Worm (Caenorhabditis elegans): Measurements from ENCODE around the gene F35A5.5.

F35A5.5 gene

DNA sequence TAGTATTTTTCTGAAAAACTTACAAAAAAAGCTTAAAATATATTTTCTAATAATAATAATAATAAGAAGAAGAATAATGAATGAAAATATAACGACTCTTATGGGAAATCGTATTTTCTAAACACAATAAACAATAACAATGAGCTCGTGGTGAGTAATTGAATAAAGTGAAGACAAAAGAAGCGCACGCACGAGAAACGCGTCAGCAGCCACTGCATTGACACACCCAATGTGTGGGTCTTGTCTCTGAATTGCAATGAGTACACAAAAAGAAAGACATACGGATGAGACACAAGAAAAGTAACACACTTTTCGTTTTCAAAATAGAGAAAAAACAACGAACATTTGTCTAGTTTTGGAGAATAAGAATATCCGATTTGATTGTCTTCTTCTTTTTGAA lies 7.8 kb upstream of the F35A5.5 start, which contains the start of gene F35A5.8 (continued):
- TF ChIP-seq F44E2.7 (GFP tag; IDR thresholded peaks at IDR 0.05) (no peak), skn-1 (tag; optimal IDR thresholded peaks at IDR 0.05) (no peak), lin-38 (GFP tag; IDR thresholded peaks at IDR 0.05) (no peak), dmd-8 (GFP tag; IDR thresholded peaks at IDR 0.05) (no peak), ceh-44 (GFP tag; IDR thresholded peaks at IDR 0.05) (no peak), sdz-12 (GFP tag; optimal IDR thresholded peaks at IDR 0.05) (no peak), ceh-20 (GFP tag; IDR thresholded peaks at IDR 0.05) (no peak), php-3 (GFP tag; IDR thresholded peaks at IDR 0.05) (no peak), lin-1 (GFP tag; IDR thresholded peaks at IDR 0.05) (no peak), T20F7.1 (GFP tag; optimal IDR thresholded peaks at IDR 0.05) (no peak), arid-1 (GFP tag; conservative IDR thresholded peaks at IDR 0.05) (0 out of 2 replicates have a peak, but pooled peaks have one; percentile 24), hlh-11 (tag; optimal IDR thresholded peaks at IDR 0.05) (peak; percentile 74), dmd-9 (GFP tag; IDR thresholded peaks at IDR 0.05) (0 out of 2 replicates have a peak, but pooled peaks have one; percentile 45), nhr-6 (tag; optimal IDR thresholded peaks at IDR 0.05) (peak; percentile 4), F37D6.2 (tag; optimal IDR thresholded peaks at IDR 0.05) (no peak), ctbp-1 (GFP tag; IDR thresholded peaks at IDR 0.05) (peak; percentile 79), aly-2 (tag; optimal IDR thresholded peaks at IDR 0.05) (no peak), zfp-2 (tag; optimal IDR thresholded peaks at IDR 0.05) (no peak), zip-2 (tag; optimal IDR thresholded peaks at IDR 0.05) (no peak), D1046.2 (GFP tag; IDR thresholded peaks at IDR 0.05) (no peak), tra-1 (GFP tag; IDR thresholded peaks at IDR 0.05) (no peak), pha-4 (GFP tag; IDR thresholded peaks at IDR 0.05) (no peak), pha-4 (tag; optimal IDR thresholded peaks at IDR 0.05) (peak; percentile 89), F26F4.8 (GFP tag; conservative IDR thresholded peaks at IDR 0.05) (no peak), ztf-7 (tag; optimal IDR thresholded peaks at IDR 0.05) (peak; percentile 75), nhr-25 (tag; optimal IDR thresholded peaks at IDR 0.05; ENCODE audit: borderline replicate concordance, insufficient read depth) (no peak), Y5F2A.4 (GFP tag; optimal IDR thresholded peaks at IDR 0.05) (no peak), Y105C5A.15 (GFP tag; IDR thresholded peaks at IDR 0.05) (no peak), spr-1 (tag; optimal IDR thresholded peaks at IDR 0.05) (peak; percentile 16), vab-7 (GFP tag; IDR thresholded peaks at IDR 0.05) (no peak), nhr-76 (tag; optimal IDR thresholded peaks at IDR 0.05) (no peak), mxl-2 (GFP tag; conservative IDR thresholded peaks at IDR 0.05) (no peak), set-16 (GFP tag; IDR thresholded peaks at IDR 0.05) (no peak), ceh-28 (tag; optimal IDR thresholded peaks at IDR 0.05) (no peak), lim-7 (GFP tag; IDR thresholded peaks at IDR 0.05) (no peak), hlh-30 (tag; optimal IDR thresholded peaks at IDR 0.05; ENCODE audit: insufficient read depth) (peak; percentile 63), nhr-237 (tag; optimal IDR thresholded peaks at IDR 0.05) (no peak), T26A8.4 (GFP tag; IDR thresholded peaks at IDR 0.05) (peak; percentile 71), ZK337.2 (GFP tag; IDR thresholded peaks at IDR 0.05) (no peak), daf-8 (GFP tag; IDR thresholded peaks at IDR 0.05) (no peak), tag-97 (GFP tag; IDR thresholded peaks at IDR 0.05) (no peak), unc-39 (tag; optimal IDR thresholded peaks at IDR 0.05) (no peak), dpl-1 (GFP tag; optimal IDR thresholded peaks at IDR 0.05) (peak; percentile 69), nhr-11 (tag; optimal IDR thresholded peaks at IDR 0.05) (peak; percentile 36), Y48G9A.11 (GFP tag; IDR thresholded peaks at IDR 0.05) (no peak), cey-2 (tag; optimal IDR thresholded peaks at IDR 0.05; ENCODE audit: borderline replicate concordance, insufficient read depth) (no peak), lin-13 (GFP tag; optimal IDR thresholded peaks at IDR 0.05) (peak; percentile 72), nhr-28 (tag; optimal IDR thresholded peaks at IDR 0.05) (peak; percentile 58), mdl-1 (tag; optimal IDR thresholded peaks at IDR 0.05) (peak in 1 of 2 experiments; percentile 48), nhr-77 (tag; optimal IDR thresholded peaks at IDR 0.05) (peak; percentile 25), madf-9 (GFP tag; conservative IDR thresholded peaks at IDR 0.05) (no peak), R02D3.7 (tag; optimal IDR thresholded peaks at IDR 0.05) (no peak)
